Worm (Caenorhabditis elegans) whole organism, L4 larva: ENCODE data around the gene C16C10.8.
A peak's percentile ranks its signal among the peaks of the same experiment; 100 is the strongest.

ENCODE experiments used
- F49E8.2 ChIP-seq: sonication (generic microtip); optimal IDR thresholded peaks from 2 replicates; lab custom pipeline; 2016; ENCODE audit warnings: missing compliant biosample characterization, mild to moderate bottlenecking, missing genetic modification characterization, borderline replicate concordance
- R02D3.7 ChIP-seq: fragments of 150-350 bp; sonication (generic microtip); optimal IDR thresholded peaks from 3 replicates; lab custom pipeline; 2014; ENCODE audit warnings: missing biosample characterization, missing genetic modification characterization
- T20F7.1 ChIP-seq: fragments of 200-800 bp; sonication (Bioruptor generic); optimal IDR thresholded peaks from 2 replicates; lab custom pipeline; 2018; ENCODE audit warnings: mild to moderate bottlenecking, missing genetic modification characterization, missing compliant biosample characterization
- Y105C5A.15 ChIP-seq: fragments of 200-800 bp; sonication (Bioruptor generic); IDR thresholded peaks from 2 replicates; pipeline ENCODE4 v1.3.6; 2022; ENCODE audit warnings: missing genetic modification characterization, missing compliant biosample characterization
- arid-1 ChIP-seq: fragments of 200-800 bp; sonication (Bioruptor generic); conservative IDR thresholded peaks from 2 replicates; pipeline ENCODE4 v1.3.6; 2022; ENCODE audit warnings: missing genetic modification reagents, missing genetic modification characterization, missing compliant biosample characterization
- attf-4 ChIP-seq: sonication (generic microtip); optimal IDR thresholded peaks from 3 replicates; lab custom pipeline; 2017; ENCODE audit warnings: missing biosample characterization, missing genetic modification characterization
- ceh-28 ChIP-seq: fragments of 150-350 bp; optimal IDR thresholded peaks from 2 replicates; lab custom pipeline; 2014; ENCODE audit warnings: missing biosample characterization, missing genetic modification reagents, missing genetic modification characterization
- ceh-44 ChIP-seq: fragments of 200-800 bp; sonication (Bioruptor generic); IDR thresholded peaks from 2 replicates; pipeline ENCODE4 v1.3.6; 2022; ENCODE audit warnings: missing genetic modification reagents, missing genetic modification characterization, missing compliant biosample characterization
- dmd-6 ChIP-seq: fragments of 200-800 bp; sonication (Bioruptor generic); IDR thresholded peaks from 2 replicates; pipeline ENCODE4 v1.3.6; 2022; ENCODE audit warnings: missing genetic modification reagents, missing genetic modification characterization, missing compliant biosample characterization
- duxl-1 ChIP-seq: sonication (generic microtip); optimal IDR thresholded peaks from 2 replicates; lab custom pipeline; 2016; ENCODE audit warnings: mild to moderate bottlenecking, missing genetic modification characterization, moderate library complexity, missing compliant biosample characterization; ENCODE audit not compliant: poor library complexity
- dve-1 ChIP-seq: sonication (generic microtip); optimal IDR thresholded peaks from 2 replicates; lab custom pipeline; 2017; ENCODE audit warnings: antibody characterized with exemption, mild to moderate bottlenecking, missing genetic modification characterization, missing compliant biosample characterization; ENCODE audit not compliant: insufficient read depth
- egl-43 ChIP-seq: fragments of 200-800 bp; sonication (Bioruptor generic); IDR thresholded peaks from 2 replicates; pipeline ENCODE4 v1.3.6; 2022; ENCODE audit warnings: missing genetic modification reagents, missing genetic modification characterization, missing compliant biosample characterization
- hlh-11 ChIP-seq: fragments of 200-800 bp; sonication (Bioruptor generic); optimal IDR thresholded peaks from 2 replicates; lab custom pipeline; 2018; ENCODE audit warnings: mild to moderate bottlenecking, missing genetic modification characterization, missing compliant biosample characterization
- hlh-30 ChIP-seq: sonication (generic microtip); optimal IDR thresholded peaks from 2 replicates; lab custom pipeline; 2017; ENCODE audit warnings: antibody characterized with exemption, mild to moderate bottlenecking, missing genetic modification characterization, missing compliant biosample characterization; ENCODE audit not compliant: insufficient read depth
- lim-7 ChIP-seq: fragments of 200-800 bp; sonication (Bioruptor generic); IDR thresholded peaks from 2 replicates; pipeline ENCODE4 v1.3.6; 2022; ENCODE audit warnings: missing genetic modification characterization, missing compliant biosample characterization
- lin-13 ChIP-seq: fragments of 150-350 bp; optimal IDR thresholded peaks from 2 replicates; lab custom pipeline; 2014; ENCODE audit warnings: missing biosample characterization, missing genetic modification reagents, missing genetic modification characterization
- lin-38 ChIP-seq: fragments of 200-800 bp; sonication (Bioruptor generic); IDR thresholded peaks from 2 replicates; pipeline ENCODE4 v1.3.6; 2022; ENCODE audit warnings: missing genetic modification reagents, missing genetic modification characterization, missing compliant biosample characterization
- lin-39 ChIP-seq: fragments of 150-350 bp; optimal IDR thresholded peaks from 2 replicates; lab custom pipeline; 2014; ENCODE audit warnings: missing biosample characterization, missing genetic modification reagents, missing genetic modification characterization
- lir-3 ChIP-seq: sonication (generic microtip); optimal IDR thresholded peaks from 2 replicates; lab custom pipeline; 2016; ENCODE audit warnings: mild to moderate bottlenecking, missing genetic modification characterization, missing compliant biosample characterization
- lsy-2 ChIP-seq, 2 experiments: fragments of 150-350 bp in 1 of 2; sonication (generic microtip) in 1 of 2; optimal IDR thresholded peaks; 2 replicates each; lab custom pipeline; 2014 to 2017; ENCODE audit warnings: missing biosample characterization in 2 of 2, missing genetic modification characterization in 2 of 2
- mdl-1 ChIP-seq, 2 experiments: fragments of 150-350 bp in 1 of 2; sonication (generic microtip) in 1 of 2; optimal IDR thresholded peaks; 2 replicates each; lab custom pipeline; 2014 to 2017; ENCODE audit warnings: missing biosample characterization in 2 of 2, missing genetic modification characterization in 2 of 2
- mdt-29 ChIP-seq: fragments of 200-800 bp; sonication (Bioruptor generic); IDR thresholded peaks from 2 replicates; pipeline ENCODE4 v1.3.6; 2022; ENCODE audit warnings: missing genetic modification reagents, missing genetic modification characterization, missing compliant biosample characterization
- mep-1 ChIP-seq: fragments of 150-350 bp; sonication (generic microtip); optimal IDR thresholded peaks from 3 replicates; lab custom pipeline; 2014; ENCODE audit warnings: missing biosample characterization, missing genetic modification characterization
- nhr-11 ChIP-seq: fragments of 150-350 bp; optimal IDR thresholded peaks from 2 replicates; lab custom pipeline; 2014; ENCODE audit warnings: missing biosample characterization, missing genetic modification characterization
- nhr-111 ChIP-seq: fragments of 200-800 bp; sonication (Bioruptor generic); optimal IDR thresholded peaks from 2 replicates; lab custom pipeline; 2018; ENCODE audit warnings: mild to moderate bottlenecking, missing genetic modification characterization, missing compliant biosample characterization
- nhr-237 ChIP-seq: sonication (generic microtip); optimal IDR thresholded peaks from 2 replicates; lab custom pipeline; 2017; ENCODE audit warnings: missing biosample characterization, missing genetic modification characterization
- nhr-25 ChIP-seq: sonication (generic microtip); optimal IDR thresholded peaks from 2 replicates; lab custom pipeline; 2017; ENCODE audit warnings: missing genetic modification characterization, mild to moderate bottlenecking, missing compliant biosample characterization, antibody characterized with exemption, moderate library complexity, borderline replicate concordance; ENCODE audit not compliant: insufficient read depth
- nhr-28 ChIP-seq: fragments of 150-350 bp; optimal IDR thresholded peaks from 2 replicates; lab custom pipeline; 2014; ENCODE audit warnings: missing biosample characterization, missing genetic modification characterization
- nhr-41 ChIP-seq: fragments of 200-800 bp; sonication (Bioruptor generic); IDR thresholded peaks from 2 replicates; pipeline ENCODE4 v1.3.6; 2022; ENCODE audit warnings: missing genetic modification reagents, missing genetic modification characterization, missing compliant biosample characterization
- nhr-76 ChIP-seq: fragments of 150-350 bp; optimal IDR thresholded peaks from 2 replicates; lab custom pipeline; 2014; ENCODE audit warnings: missing biosample characterization, missing genetic modification characterization
- pha-4 ChIP-seq, 2 experiments: fragments of 150-350 bp in 1 of 2; fragments of 200-800 bp in 1 of 2; sonication (Bioruptor generic) in 1 of 2; IDR thresholded peaks in 1 of 2; optimal IDR thresholded peaks in 1 of 2; 2 replicates each; pipeline versions ENCODE4 v1.3.6 to Lab custom; 2014 to 2022; ENCODE audit warnings: missing genetic modification characterization in 2 of 2, missing genetic modification reagents in 2 of 2, missing biosample characterization in 1 of 2, missing compliant biosample characterization in 1 of 2
- saeg-2 ChIP-seq: fragments of 200-800 bp; sonication (Bioruptor generic); IDR thresholded peaks from 2 replicates; pipeline ENCODE4 v1.3.6; 2022; ENCODE audit warnings: missing genetic modification reagents, missing genetic modification characterization, missing compliant biosample characterization
- sdz-12 ChIP-seq: fragments of 200-800 bp; sonication (Bioruptor generic); optimal IDR thresholded peaks from 2 replicates; lab custom pipeline; 2018; ENCODE audit warnings: mild to moderate bottlenecking, missing genetic modification characterization, missing compliant biosample characterization
- set-16 ChIP-seq: fragments of 200-800 bp; sonication (Bioruptor generic); IDR thresholded peaks from 2 replicates; pipeline ENCODE4 v1.3.6; 2022; ENCODE audit warnings: missing genetic modification reagents, missing genetic modification characterization, missing compliant biosample characterization
- skn-1 ChIP-seq: fragments of 150-350 bp; optimal IDR thresholded peaks from 2 replicates; lab custom pipeline; 2014; ENCODE audit warnings: missing biosample characterization, missing genetic modification characterization
- vab-7 ChIP-seq: fragments of 200-800 bp; sonication (Bioruptor generic); IDR thresholded peaks from 2 replicates; pipeline ENCODE4 v1.3.6; 2022; ENCODE audit warnings: missing genetic modification reagents, missing genetic modification characterization, missing compliant biosample characterization
- zfp-3 ChIP-seq: fragments of 200-800 bp; sonication (Bioruptor generic); conservative IDR thresholded peaks from 2 replicates; pipeline ENCODE4 v1.3.6; 2022; ENCODE audit warnings: missing genetic modification reagents, missing genetic modification characterization, missing compliant biosample characterization
- ztf-11 ChIP-seq: fragments of 150-350 bp; optimal IDR thresholded peaks from 2 replicates; lab custom pipeline; 2014; ENCODE audit warnings: missing biosample characterization, missing genetic modification characterization
- ztf-7 ChIP-seq: fragments of 150-350 bp; optimal IDR thresholded peaks from 2 replicates; lab custom pipeline; 2014; ENCODE audit warnings: missing biosample characterization, missing genetic modification characterization

Gene C16C10.8

DNA sequence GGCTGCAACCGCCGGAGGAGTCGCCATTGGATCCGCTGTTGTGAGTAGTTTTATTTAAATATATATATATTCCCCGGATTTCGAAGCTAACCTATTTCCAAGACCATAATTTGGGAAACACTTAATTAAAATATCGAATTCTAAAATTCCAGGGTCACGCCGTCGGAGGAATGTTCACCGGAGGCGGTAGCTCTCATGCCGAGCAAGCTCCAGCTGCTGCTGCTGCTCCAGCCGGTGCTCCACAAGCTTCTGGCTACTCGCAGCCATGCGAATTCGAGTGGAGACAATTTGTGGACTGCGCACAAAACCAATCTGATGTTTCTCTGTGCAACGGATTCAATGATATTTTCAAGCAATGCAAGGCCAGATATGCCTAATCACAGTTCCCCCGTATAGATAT lies 11.7 kb downstream of the C16C10.8 start:
- TF ChIP-seq ztf-7 (tag; lab: Kevin White, UChicago) (no peak), nhr-111 (GFP tag; lab: Kevin White, UChicago) (no peak), mdl-1 (tag; optimal IDR thresholded peaks at IDR 0.05; lab: Kevin White, UChicago) (no peak), lin-39 (no peak), sdz-12 (no peak), zfp-3 (no peak), mdt-29 (GFP tag; lab: Robert Waterston, UW) (no peak), set-16 (GFP tag; lab: Robert Waterston, UW) (peak; percentile 70)

ce11 chrIII:4151548-4152104 lies 12.3 kb downstream of the C16C10.8 start, which contains the start of the genes wht-3 and har-1:
Gene wht-3, minus strand, starts transcription at chrIII:4151598.
Gene har-1, plus strand, starts transcription at chrIII:4152054.
- no peak for TF ChIP-seq pha-4 (GFP tag; IDR thresholded peaks at IDR 0.05; lab: Robert Waterston, UW)
- no peak for TF ChIP-seq pha-4 (tag; optimal IDR thresholded peaks at IDR 0.05; lab: Kevin White, UChicago)
- TF ChIP-seq lir-3 (tag; lab: Kevin White, UChicago), result no peak
- TF ChIP-seq mdt-29 (GFP tag; lab: Robert Waterston, UW), result no peak
- peak; percentile 51 for TF ChIP-seq T20F7.1
- peak; percentile 52 for TF ChIP-seq nhr-11 (tag; lab: Kevin White, UChicago)
- TF ChIP-seq arid-1 (GFP tag; lab: Robert Waterston, UW), result no peak
- TF ChIP-seq lin-38 (GFP tag; lab: Robert Waterston, UW), result no peak
- TF ChIP-seq lsy-2 (tag; optimal IDR thresholded peaks at IDR 0.05; lab: Kevin White, UChicago), result peak in 1 of 2 experiments; percentile 57
- TF ChIP-seq ceh-28, result no peak
- TF ChIP-seq lin-13 (GFP tag; lab: Kevin White, UChicago), result no peak
- no peak for TF ChIP-seq ztf-11 (tag; lab: Kevin White, UChicago)
- no peak for TF ChIP-seq R02D3.7 (tag; lab: Kevin White, UChicago)
- no peak for TF ChIP-seq vab-7
- TF ChIP-seq dve-1, result peak; percentile 27
- no peak for TF ChIP-seq hlh-11 (tag; lab: Kevin White, UChicago)
- TF ChIP-seq duxl-1 (tag; lab: Kevin White, UChicago), result no peak
- no peak for TF ChIP-seq set-16 (GFP tag; lab: Robert Waterston, UW)
- no peak for TF ChIP-seq nhr-76
- TF ChIP-seq lim-7, result no peak
- TF ChIP-seq nhr-25 (tag; lab: Kevin White, UChicago), result no peak
- no peak for TF ChIP-seq nhr-41
- no peak for TF ChIP-seq Y105C5A.15
- TF ChIP-seq dmd-6, result no peak
- no peak for TF ChIP-seq saeg-2 (GFP tag; lab: Robert Waterston, UW)
- peak; percentile 4 for TF ChIP-seq mep-1 (tag; lab: Kevin White, UChicago)
- no peak for TF ChIP-seq ztf-7 (tag; lab: Kevin White, UChicago)
- TF ChIP-seq F49E8.2 (tag; lab: Kevin White, UChicago), result peak; percentile 27
- TF ChIP-seq ceh-44 (GFP tag; lab: Robert Waterston, UW), result no peak
- no peak for TF ChIP-seq attf-4
- TF ChIP-seq nhr-237, result no peak
- TF ChIP-seq skn-1 (tag; lab: Kevin White, UChicago), result no peak
- TF ChIP-seq hlh-30, result no peak
- TF ChIP-seq egl-43, result no peak
- peak; percentile 38 for TF ChIP-seq nhr-28 (tag; lab: Kevin White, UChicago)
